4 worm cellular contexts compared by ENCODE assay signal in genomic region chrII:8106921-8107695, ce11.
TF ChIP-seq lines count a peak whose summit lies in the region.

Gene chst-1, minus strand, starts transcription at chrII:8106971.
Gene C41C4.9, plus strand, starts transcription at chrII:8107645.

TF ChIP-seq in whole organism, L2 larva, 48 proteins besides CTCF, POLR2A, EP300 and RAD21 (continues in another document):
- TF ChIP-seq nhr-11 (tag; optimal IDR thresholded peaks at IDR 0.05; lab: Kevin White, UChicago): peak; percentile 78
- TF ChIP-seq dmd-4 (tag; optimal IDR thresholded peaks at IDR 0.05; lab: Kevin White, UChicago): no peak
- TF ChIP-seq alr-1 (tag; optimal IDR thresholded peaks at IDR 0.05; lab: Kevin White, UChicago): no peak
- peak; percentile 67 for TF ChIP-seq lin-13 (GFP tag; optimal IDR thresholded peaks at IDR 0.05; lab: Kevin White, UChicago)
- no peak for TF ChIP-seq nhr-12 (tag; optimal IDR thresholded peaks at IDR 0.05; lab: Kevin White, UChicago)
- peak; percentile 60 for TF ChIP-seq gmeb-1 (tag; optimal IDR thresholded peaks at IDR 0.05; lab: Kevin White, UChicago)
- no peak for TF ChIP-seq aly-2 (tag; optimal IDR thresholded peaks at IDR 0.05; lab: Kevin White, UChicago)
- no peak for TF ChIP-seq nhr-25 (tag; optimal IDR thresholded peaks at IDR 0.05; lab: Kevin White, UChicago)
- TF ChIP-seq lsy-2 (tag; optimal IDR thresholded peaks at IDR 0.05; lab: Kevin White, UChicago): peak in 1 of 2 experiments; percentile 69
- no peak for TF ChIP-seq unc-62 (GFP tag; optimal IDR thresholded peaks at IDR 0.05; lab: Kevin White, UChicago)
- peak; percentile 18 for TF ChIP-seq blmp-1 (tag; optimal IDR thresholded peaks at IDR 0.05; lab: Kevin White, UChicago; ENCODE audit: insufficient read depth)
- TF ChIP-seq nhr-21 (tag; optimal IDR thresholded peaks at IDR 0.05; lab: Kevin White, UChicago): peak; percentile 65
- no peak for TF ChIP-seq nhr-23 (tag; optimal IDR thresholded peaks at IDR 0.05; lab: Kevin White, UChicago)
- no peak for TF ChIP-seq nhr-10 (tag; optimal IDR thresholded peaks at IDR 0.05; lab: Kevin White, UChicago)
- peak; percentile 87 for TF ChIP-seq fos-1 (tag; optimal IDR thresholded peaks at IDR 0.05; lab: Kevin White, UChicago)
- peak; percentile 10 for TF ChIP-seq sem-4 (tag; optimal IDR thresholded peaks at IDR 0.05; lab: Kevin White, UChicago)
- TF ChIP-seq crh-2 (tag; optimal IDR thresholded peaks at IDR 0.05; lab: Kevin White, UChicago): peak; percentile 13
- TF ChIP-seq mbf-1 (tag; optimal IDR thresholded peaks at IDR 0.05; lab: Kevin White, UChicago): no peak
- TF ChIP-seq C34F6.9 (tag; optimal IDR thresholded peaks at IDR 0.05; lab: Kevin White, UChicago): peak; percentile 33
- peak; percentile 64 for TF ChIP-seq egl-27 (tag; optimal IDR thresholded peaks at IDR 0.05; lab: Kevin White, UChicago)
- TF ChIP-seq zag-1 (tag; optimal IDR thresholded peaks at IDR 0.05; lab: Kevin White, UChicago): no peak
- peak; percentile 65 for TF ChIP-seq F13H6.1 (tag; optimal IDR thresholded peaks at IDR 0.05; lab: Kevin White, UChicago)
- TF ChIP-seq ztf-4 (tag; optimal IDR thresholded peaks at IDR 0.05; lab: Kevin White, UChicago): peak; percentile 53

TF ChIP-seq in whole organism, L4 larva, 104 proteins besides CTCF, POLR2A, EP300 and RAD21 (continues in another document):
- TF ChIP-seq unc-130 (GFP tag; optimal IDR thresholded peaks at IDR 0.05; lab: Kevin White, UChicago) (peak; percentile 83), F44E2.7 (GFP tag; IDR thresholded peaks at IDR 0.05; lab: Robert Waterston, UW) (peak; percentile 93), snpc-1.2 (GFP tag; IDR thresholded peaks at IDR 0.05; lab: Robert Waterston, UW) (peak; percentile 89; the same call in 1 of the 2 replicates), sdz-12 (GFP tag; optimal IDR thresholded peaks at IDR 0.05; lab: Kevin White, UChicago) (peak; percentile 77), daf-12 (tag; optimal IDR thresholded peaks at IDR 0.05; lab: Kevin White, UChicago) (no peak), ceh-28 (tag; optimal IDR thresholded peaks at IDR 0.05; lab: Kevin White, UChicago) (no peak), Y75B8A.6 (GFP tag; IDR thresholded peaks at IDR 0.05; lab: Robert Waterston, UW) (0 out of 2 replicates have a peak, but pooled peaks have one; percentile 56), nhr-10 (tag; optimal IDR thresholded peaks at IDR 0.05; lab: Kevin White, UChicago) (no peak), daf-8 (GFP tag; IDR thresholded peaks at IDR 0.05; lab: Robert Waterston, UW) (0 out of 2 replicates have a peak, but pooled peaks have one; percentile 70), nhr-28 (tag; optimal IDR thresholded peaks at IDR 0.05; lab: Kevin White, UChicago) (peak; percentile 25), nhr-76 (tag; optimal IDR thresholded peaks at IDR 0.05; lab: Kevin White, UChicago) (no peak), daf-16 (GFP tag; optimal IDR thresholded peaks at IDR 0.05; lab: Kevin White, UChicago) (peak; percentile 77 to 84), daf-16 (tag; optimal IDR thresholded peaks at IDR 0.05; lab: Kevin White, UChicago) (peak; percentile 69), fkh-10 (GFP tag; optimal IDR thresholded peaks at IDR 0.05; lab: Kevin White, UChicago) (no peak), dve-1 (tag; optimal IDR thresholded peaks at IDR 0.05; lab: Kevin White, UChicago; ENCODE audit: insufficient read depth) (peak; percentile 78), skn-1 (tag; optimal IDR thresholded peaks at IDR 0.05; lab: Kevin White, UChicago) (no peak), nhr-237 (tag; optimal IDR thresholded peaks at IDR 0.05; lab: Kevin White, UChicago) (no peak), daf-19 (GFP tag; conservative IDR thresholded peaks at IDR 0.05; lab: Robert Waterston, UW) (peak; percentile 87), ZK337.2 (GFP tag; IDR thresholded peaks at IDR 0.05; lab: Robert Waterston, UW) (peak; percentile 66; the same call in 1 of the 2 replicates), aha-1 (tag; lab: Kevin White, UChicago) (peak; percentile 93), lim-7 (GFP tag; IDR thresholded peaks at IDR 0.05; lab: Robert Waterston, UW) (peak; percentile 98; the same call in 1 of the 2 replicates), ztf-11 (tag; optimal IDR thresholded peaks at IDR 0.05; lab: Kevin White, UChicago) (no peak), zag-1 (tag; optimal IDR thresholded peaks at IDR 0.05; lab: Kevin White, UChicago) (no peak)

TF ChIP-seq in whole organism, late embryonic, 69 proteins besides CTCF, POLR2A, EP300 and RAD21 (continues in another document):
- TF ChIP-seq ceh-22 (tag; optimal IDR thresholded peaks at IDR 0.05; lab: Kevin White, UChicago): peak; percentile 56
- peak; percentile 81 for TF ChIP-seq sox-2 (GFP tag; IDR thresholded peaks at IDR 0.05; lab: Robert Waterston, UW)
- TF ChIP-seq npax-4 (tag; optimal IDR thresholded peaks at IDR 0.05; lab: Kevin White, UChicago): peak; percentile 76
- peak; percentile 87 for TF ChIP-seq ceh-2 (tag; optimal IDR thresholded peaks at IDR 0.05; lab: Kevin White, UChicago)
- TF ChIP-seq ceh-9 (tag; optimal IDR thresholded peaks at IDR 0.05; lab: Kevin White, UChicago): peak; percentile 89
- peak; percentile 88 for TF ChIP-seq hlh-15 (tag; optimal IDR thresholded peaks at IDR 0.05; lab: Kevin White, UChicago)
- TF ChIP-seq unc-86 (tag; optimal IDR thresholded peaks at IDR 0.05; lab: Kevin White, UChicago): peak; percentile 90
- peak; percentile 84 for TF ChIP-seq pag-3 (tag; optimal IDR thresholded peaks at IDR 0.05; lab: Kevin White, UChicago; ENCODE audit: borderline replicate concordance)
- peak; percentile 91 for TF ChIP-seq unc-3 (GFP tag; conservative IDR thresholded peaks at IDR 0.05; lab: Robert Waterston, UW)
- peak; percentile 86 for TF ChIP-seq unc-3 (tag; optimal IDR thresholded peaks at IDR 0.05; lab: Kevin White, UChicago)
- peak; percentile 96 for TF ChIP-seq ceh-6 (GFP tag; optimal IDR thresholded peaks at IDR 0.05; lab: Kevin White, UChicago)
- TF ChIP-seq unc-55 (GFP tag; optimal IDR thresholded peaks at IDR 0.05; lab: Kevin White, UChicago): peak; percentile 16
- no peak for TF ChIP-seq ama-1 (optimal IDR thresholded peaks at IDR 0.05; lab: Kevin White, UChicago)
- peak; percentile 94 for TF ChIP-seq ceh-19 (GFP tag; optimal IDR thresholded peaks at IDR 0.05; lab: Kevin White, UChicago)
- peak; percentile 89 for TF ChIP-seq ttx-3 (tag; optimal IDR thresholded peaks at IDR 0.05; lab: Kevin White, UChicago)
- peak; percentile 79 for TF ChIP-seq ceh-45 (GFP tag; IDR thresholded peaks at IDR 0.05; lab: Robert Waterston, UW)
- TF ChIP-seq Y22D7AL.16 (tag; optimal IDR thresholded peaks at IDR 0.05; lab: Kevin White, UChicago): peak; percentile 88
- no peak for TF ChIP-seq ref-2 (tag; optimal IDR thresholded peaks at IDR 0.05; lab: Kevin White, UChicago)
- peak; percentile 92 for TF ChIP-seq che-1 (tag; optimal IDR thresholded peaks at IDR 0.05; lab: Kevin White, UChicago)
- TF ChIP-seq sox-4 (tag; optimal IDR thresholded peaks at IDR 0.05; lab: Kevin White, UChicago): peak; percentile 92
- TF ChIP-seq gmeb-2 (tag; optimal IDR thresholded peaks at IDR 0.05; lab: Kevin White, UChicago): peak; percentile 93
- peak; percentile 79 for TF ChIP-seq K09A11.1 (tag; optimal IDR thresholded peaks at IDR 0.05; lab: Kevin White, UChicago; ENCODE audit: insufficient read depth)
- TF ChIP-seq ahr-1 (tag; optimal IDR thresholded peaks at IDR 0.05; lab: Kevin White, UChicago): peak; percentile 91
- peak; percentile 90 for TF ChIP-seq dve-1 (tag; optimal IDR thresholded peaks at IDR 0.05; lab: Kevin White, UChicago)
- TF ChIP-seq hlh-8 (tag; optimal IDR thresholded peaks at IDR 0.05; lab: Kevin White, UChicago): peak; percentile 65

TF ChIP-seq in whole organism, mixed stage, embryonic, 35 proteins besides CTCF, POLR2A, EP300 and RAD21 (continues in another document):
- peak; percentile 97 for TF ChIP-seq lin-32 (GFP tag; optimal IDR thresholded peaks at IDR 0.05; lab: Kevin White, UChicago)
- peak; percentile 54 for TF ChIP-seq unc-39 (tag; optimal IDR thresholded peaks at IDR 0.05; lab: Kevin White, UChicago)
- peak; percentile 29 for TF ChIP-seq lin-13 (tag; optimal IDR thresholded peaks at IDR 0.05; lab: Kevin White, UChicago)
- peak; percentile 88 for TF ChIP-seq sem-2 (GFP tag; optimal IDR thresholded peaks at IDR 0.05; lab: Kevin White, UChicago)
- peak; percentile 66 for TF ChIP-seq hlh-1 (tag; optimal IDR thresholded peaks at IDR 0.05; lab: Kevin White, UChicago)
- TF ChIP-seq tbx-8 (GFP tag; optimal IDR thresholded peaks at IDR 0.05; lab: Kevin White, UChicago): peak; percentile 90
- peak; percentile 95 for TF ChIP-seq unc-120 (tag; optimal IDR thresholded peaks at IDR 0.05; lab: Kevin White, UChicago; ENCODE audit: poor library complexity, severe bottlenecking)
- TF ChIP-seq nhr-76 (tag; optimal IDR thresholded peaks at IDR 0.05; lab: Kevin White, UChicago): no peak
- no peak for TF ChIP-seq blmp-1 (tag; optimal IDR thresholded peaks at IDR 0.05; lab: Kevin White, UChicago)
- no peak for TF ChIP-seq nhr-237 (tag; optimal IDR thresholded peaks at IDR 0.05; lab: Kevin White, UChicago)
- TF ChIP-seq drap-1 (GFP tag; optimal IDR thresholded peaks at IDR 0.05; lab: Kevin White, UChicago): peak; percentile 97
- peak; percentile 80 for TF ChIP-seq unc-62 (GFP tag; optimal IDR thresholded peaks at IDR 0.05; lab: Kevin White, UChicago)
- TF ChIP-seq mab-5 (tag; optimal IDR thresholded peaks at IDR 0.05; lab: Kevin White, UChicago): no peak
- TF ChIP-seq ham-2 (GFP tag; optimal IDR thresholded peaks at IDR 0.05; lab: Kevin White, UChicago): peak; percentile 90
- TF ChIP-seq mls-2 (tag; optimal IDR thresholded peaks at IDR 0.05; lab: Kevin White, UChicago): peak; percentile 97
- peak; percentile 91 for TF ChIP-seq bed-3 (GFP tag; optimal IDR thresholded peaks at IDR 0.05; lab: Kevin White, UChicago)
- TF ChIP-seq nhr-28 (tag; optimal IDR thresholded peaks at IDR 0.05; lab: Kevin White, UChicago): peak; percentile 35
- TF ChIP-seq snpc-4 (tag; optimal IDR thresholded peaks at IDR 0.05; lab: Kevin White, UChicago): no peak
- peak; percentile 73 for TF ChIP-seq elt-3 (tag; optimal IDR thresholded peaks at IDR 0.05; lab: Kevin White, UChicago)
- TF ChIP-seq ceh-43 (GFP tag; optimal IDR thresholded peaks at IDR 0.05; lab: Kevin White, UChicago): peak; percentile 90
- no peak for TF ChIP-seq nhr-12 (tag; optimal IDR thresholded peaks at IDR 0.05; lab: Kevin White, UChicago)
- no peak for TF ChIP-seq ces-1 (GFP tag; optimal IDR thresholded peaks at IDR 0.05; lab: Kevin White, UChicago)
- no peak for TF ChIP-seq nhr-2 (tag; optimal IDR thresholded peaks at IDR 0.05; lab: Kevin White, UChicago)
- TF ChIP-seq pha-4 (tag; optimal IDR thresholded peaks at IDR 0.05; lab: Kevin White, UChicago): peak; percentile 80
- no peak for TF ChIP-seq elt-1 (tag; optimal IDR thresholded peaks at IDR 0.05; lab: Kevin White, UChicago; ENCODE audit: borderline replicate concordance, insufficient read depth)
- TF ChIP-seq mep-1 (tag; optimal IDR thresholded peaks at IDR 0.05; lab: Kevin White, UChicago): peak; percentile 63
- TF ChIP-seq ceh-39 (tag; optimal IDR thresholded peaks at IDR 0.05; lab: Kevin White, UChicago): no peak
- TF ChIP-seq M03D4.4 (tag; optimal IDR thresholded peaks at IDR 0.05; lab: Kevin White, UChicago): peak; percentile 94
- TF ChIP-seq sptf-1 (tag; optimal IDR thresholded peaks at IDR 0.05; lab: Kevin White, UChicago): peak; percentile 97
